Worm (Caenorhabditis elegans) whole organism, L4/young adult: ENCODE results near the gene Y73B6BL.14.
A peak's percentile ranks its signal among the peaks of the same experiment; 100 is the strongest.
"Not testable (repeated sequence)": the region's sequence is repeated elsewhere in the genome, so short reads cannot be mapped to it uniquely, and the experiment has no call there.

Experiments used
- W03F9.2 ChIP-seq: fragments of 150-350 bp; optimal IDR thresholded peaks from 2 replicates; lab custom pipeline; 2014; ENCODE audit warnings: missing biosample characterization, missing genetic modification characterization
- dao-5 ChIP-seq: sonication (generic microtip); optimal IDR thresholded peaks from 2 replicates; lab custom pipeline; 2016; ENCODE audit warnings: missing genotype, missing genetic modification characterization, moderate library complexity, missing compliant biosample characterization
- him-1 ChIP-seq: sonication (generic microtip); optimal IDR thresholded peaks from 2 replicates; lab custom pipeline; 2016; ENCODE audit warnings: missing genotype, missing genetic modification reagents, missing genetic modification characterization, missing compliant biosample characterization

Y73B6BL.14 gene

DNA sequence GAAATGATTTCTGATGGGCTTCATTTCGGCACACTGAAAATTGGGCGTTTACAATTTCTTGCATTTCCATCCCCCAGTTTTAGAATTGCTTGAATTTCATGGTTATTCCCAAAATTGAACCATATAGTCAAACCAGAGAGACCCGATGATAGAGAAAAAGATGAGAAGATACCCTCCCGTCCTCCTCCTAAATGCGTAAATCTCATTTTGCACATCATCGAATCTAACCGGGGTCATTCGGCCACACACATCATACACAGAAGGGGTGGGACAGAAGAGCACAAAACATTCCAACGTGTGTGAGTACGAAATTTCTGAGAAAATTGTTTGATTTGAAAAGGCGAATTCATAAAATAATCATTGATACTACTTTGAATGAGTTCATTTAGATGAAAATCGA, 20.8 kb upstream of the Y73B6BL.14 start:
- no peak for TF ChIP-seq dao-5 (tag; lab: Kevin White, UChicago)
- no peak for TF ChIP-seq him-1 (tag; lab: Kevin White, UChicago)
- TF ChIP-seq W03F9.2 (tag; lab: Kevin White, UChicago), result no peak

ce11 chrIV:6361668-6362067, 18.9 kb upstream of the Y73B6BL.14 start, which contains the start of gene Y73B6BL.47:
TSS of gene Y73B6BL.47 (plus strand) at chrIV:6361968.
- TF ChIP-seq him-1 (tag; lab: Kevin White, UChicago), result no peak

DNA sequence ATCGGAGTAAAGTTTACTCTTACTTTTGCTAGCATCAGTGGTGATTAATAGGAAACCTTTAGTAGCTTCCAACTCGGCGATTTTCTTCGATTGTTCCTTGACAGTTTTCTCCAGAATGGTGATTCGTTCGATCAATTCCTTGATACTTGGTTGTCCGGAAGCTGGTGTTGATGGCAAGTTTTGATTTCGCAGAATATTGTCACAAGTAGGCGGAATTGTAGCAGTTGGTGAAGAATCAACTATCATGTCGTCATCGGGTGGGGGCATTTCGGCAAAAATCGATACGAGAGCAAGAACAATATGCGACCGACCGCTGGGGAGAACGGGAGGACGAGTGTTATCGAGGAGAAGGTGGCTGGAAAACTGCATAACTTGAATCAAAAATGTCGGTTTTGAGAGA, 4.4 kb upstream of the Y73B6BL.14 start, which contains the start of gene Y73B6BL.289:
Y73B6BL.289 (plus strand) TSS at position 301 of the 400 bp plus-strand sequence.
- TF ChIP-seq him-1, dao-5, W03F9.2 (tag; lab: Kevin White, UChicago): not testable (repeated sequence)

DNA sequence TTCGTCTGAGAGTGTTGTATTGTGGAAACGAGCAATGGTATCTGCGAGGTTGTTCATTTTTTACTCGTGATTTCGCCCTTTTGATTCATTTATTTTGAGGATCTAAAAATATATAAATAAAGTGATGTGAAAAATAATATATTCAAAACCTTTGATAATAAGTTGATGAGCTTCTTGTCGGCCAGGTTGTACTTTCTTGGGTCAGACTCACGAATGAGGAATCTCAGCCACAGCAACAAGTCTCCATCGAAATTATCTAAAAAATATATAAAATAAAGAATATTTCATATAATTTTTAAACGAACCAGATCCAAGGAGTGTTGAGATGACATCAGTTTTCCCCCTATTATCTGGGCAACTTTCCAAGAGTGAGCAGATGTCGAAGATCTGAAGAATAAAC, 345 bp downstream of the Y73B6BL.14 start, which contains the start of gene Y73B6BL.288:
Y73B6BL.288 (minus strand) TSS at position 101 of the 400 bp plus-strand sequence.
- TF ChIP-seq W03F9.2 (tag; lab: Kevin White, UChicago) (no peak), dao-5 (tag; lab: Kevin White, UChicago) (no peak), him-1 (tag; lab: Kevin White, UChicago) (no peak)

ce11 chrIV:6337353-6337752, 5.4 kb downstream of the Y73B6BL.14 start, which contains the start of gene ipla-6:
TSS of gene ipla-6 (plus strand) at chrIV:6337653.
- TF ChIP-seq W03F9.2 (tag; lab: Kevin White, UChicago) (no peak), him-1 (tag; lab: Kevin White, UChicago) (no peak), dao-5 (tag; lab: Kevin White, UChicago) (no peak)

DNA sequence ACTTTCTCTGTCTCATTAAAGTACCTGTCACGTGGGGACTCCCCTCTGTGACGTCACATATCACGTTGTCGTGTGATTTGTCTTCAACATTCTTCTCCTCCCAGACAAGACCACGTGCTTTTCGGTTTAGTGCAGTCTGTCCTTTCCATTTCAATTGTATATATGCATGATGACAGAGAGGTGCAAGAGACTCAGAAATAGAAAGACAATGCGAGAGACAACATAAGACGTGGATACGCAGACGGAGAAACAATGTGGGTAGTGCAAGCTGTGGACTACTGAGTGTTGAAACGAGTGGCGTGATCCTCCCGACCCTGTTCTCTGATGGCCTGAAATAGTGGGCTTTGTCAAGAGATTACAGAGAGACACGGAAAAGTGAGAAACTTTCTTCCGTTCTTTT, 6.0 kb downstream of the Y73B6BL.14 start:
- TF ChIP-seq him-1 (tag; lab: Kevin White, UChicago) (peak; percentile 81), dao-5 (tag; lab: Kevin White, UChicago) (no peak), W03F9.2 (tag; lab: Kevin White, UChicago) (peak; percentile 95)

DNA sequence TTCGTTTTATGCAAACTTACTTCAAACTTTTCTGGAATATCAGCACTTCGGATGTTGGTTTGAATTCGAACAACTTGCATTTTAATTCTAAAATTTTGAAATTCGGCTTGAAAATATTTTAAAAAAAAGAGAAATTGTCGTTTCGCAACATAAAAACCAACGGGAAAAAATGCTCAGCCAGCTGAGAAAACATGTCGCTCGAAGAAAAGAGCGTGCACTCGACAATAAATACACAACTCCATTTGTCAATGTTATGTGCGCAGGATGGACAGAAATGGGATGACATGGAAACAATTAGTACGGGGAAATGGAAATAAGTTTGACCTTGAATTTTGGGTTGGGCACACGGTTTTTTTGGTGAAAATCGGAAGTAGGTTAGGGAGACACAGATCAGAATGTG, 6.9 kb downstream of the Y73B6BL.14 start, which contains the start of gene mif-4:
mif-4 (minus strand) TSS at position 87 of the 400 bp plus-strand sequence.
- TF ChIP-seq him-1 (tag; lab: Kevin White, UChicago) (no peak), W03F9.2 (tag; lab: Kevin White, UChicago) (no peak), dao-5 (tag; lab: Kevin White, UChicago) (no peak)

ce11 chrIV:6333915-6334314, 8.9 kb downstream of the Y73B6BL.14 start, which contains the start of gene blos-2:
TSS of gene blos-2 (plus strand) at chrIV:6334215.
- no peak for TF ChIP-seq W03F9.2 (tag; lab: Kevin White, UChicago)
- TF ChIP-seq dao-5 (tag; lab: Kevin White, UChicago), result no peak
- TF ChIP-seq him-1 (tag; lab: Kevin White, UChicago), result no peak

ce11 chrIV:6330790-6331189, 12.0 kb downstream of the Y73B6BL.14 start:
- TF ChIP-seq W03F9.2 (tag; lab: Kevin White, UChicago), result peak; percentile 21
- no peak for TF ChIP-seq dao-5 (tag; lab: Kevin White, UChicago)

- TF ChIP-seq W03F9.2 (tag; lab: Kevin White, UChicago) (no peak), him-1 (tag; lab: Kevin White, UChicago) (no peak), dao-5 (tag; lab: Kevin White, UChicago) (no peak)
Measured at ce11 chrIV:6329339-6329738, 13.4 kb downstream of the Y73B6BL.14 start, which contains the start of gene seu-1. TSS of gene seu-1 (plus strand) at chrIV:6329639.

DNA sequence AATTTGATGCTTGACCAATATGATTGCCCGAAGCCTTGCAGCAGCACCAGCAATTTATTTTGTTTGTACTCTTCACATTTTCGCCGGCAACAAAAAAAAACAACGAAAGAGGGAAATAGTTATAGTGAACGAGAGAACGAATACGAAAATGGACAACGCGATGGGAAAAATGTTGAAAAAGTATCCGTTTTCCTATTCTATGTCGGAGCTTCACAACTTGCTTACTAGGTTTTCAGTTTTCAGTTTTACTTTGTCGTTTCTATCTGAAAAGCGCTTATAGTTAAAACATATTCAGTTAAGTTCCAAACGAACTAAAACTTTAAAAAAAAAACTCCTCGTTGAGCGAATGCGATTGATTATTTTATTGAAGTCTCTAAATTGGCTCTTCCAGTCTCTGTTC, 14.6 kb downstream of the Y73B6BL.14 start:
- TF ChIP-seq dao-5 (tag; lab: Kevin White, UChicago) (no peak), W03F9.2 (tag; lab: Kevin White, UChicago) (no peak), him-1 (tag; lab: Kevin White, UChicago) (no peak)

- no peak for TF ChIP-seq dao-5 (tag; lab: Kevin White, UChicago)
- peak; percentile 60 for TF ChIP-seq W03F9.2 (tag; lab: Kevin White, UChicago)
Measured at ce11 chrIV:6327363-6328015, 15.3 kb downstream of the Y73B6BL.14 start.

ce11 chrIV:6326448-6326847, 16.3 kb downstream of the Y73B6BL.14 start, which contains the start of gene lsm-8:
TSS of gene lsm-8 (plus strand) at chrIV:6326526.
- no peak for TF ChIP-seq dao-5 (tag; lab: Kevin White, UChicago)
- no peak for TF ChIP-seq W03F9.2 (tag; lab: Kevin White, UChicago)
- TF ChIP-seq him-1 (tag; lab: Kevin White, UChicago), result no peak

DNA sequence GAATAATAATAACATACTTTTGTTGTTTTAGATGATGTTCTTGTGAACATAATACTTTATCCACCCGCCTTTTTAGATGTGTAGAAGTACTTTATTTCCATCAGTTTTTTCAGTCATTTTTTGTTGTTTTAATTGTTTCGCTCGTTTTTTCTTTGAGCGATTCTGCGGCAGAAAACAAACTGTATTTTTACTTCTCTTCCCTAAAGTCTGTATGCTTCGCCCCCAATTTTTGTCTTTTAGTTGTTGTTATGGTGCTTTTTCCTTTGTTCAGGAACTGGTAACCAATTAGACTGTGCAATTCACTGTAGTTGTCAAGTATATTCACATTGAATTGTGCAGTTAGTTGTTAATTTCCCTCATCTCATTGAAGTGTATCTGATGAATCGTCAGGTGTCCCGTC, 17.0 kb downstream of the Y73B6BL.14 start:
- TF ChIP-seq him-1 (tag; lab: Kevin White, UChicago) (no peak), dao-5 (tag; lab: Kevin White, UChicago) (no peak), W03F9.2 (tag; lab: Kevin White, UChicago) (no peak)
